Fruit fly (Drosophila melanogaster) whole organism, pupa: ENCODE data around the gene Pop2.

Source experiments
- CG10348 ChIP-seq: fragments of 200-800 bp; sonication (Bioruptor generic); IDR thresholded peaks from 2 replicates; pipeline ENCODE4 v1.3.6; 2022; ENCODE audit warnings: missing biosample characterization, missing genetic modification characterization
- CG12605 ChIP-seq: fragments of 200-800 bp; sonication (Bioruptor generic); IDR thresholded peaks from 2 replicates; pipeline ENCODE4 v1.3.6; 2022; ENCODE audit warnings: missing biosample characterization, missing genetic modification characterization
- CG14655 ChIP-seq: fragments of 200-800 bp; sonication (Bioruptor generic); optimal IDR thresholded peaks from 3 replicates; lab custom pipeline; 2017; ENCODE audit warnings: mild to moderate bottlenecking, missing biosample characterization, missing genetic modification reagents, missing genetic modification characterization
- CG32121 ChIP-seq: fragments of 200-800 bp; sonication (Bioruptor generic); IDR thresholded peaks from 2 replicates; pipeline ENCODE4 v1.3.6; 2022; ENCODE audit warnings: missing biosample characterization, missing genetic modification characterization
- CG4496 ChIP-seq: fragments of 200-800 bp; sonication (Bioruptor generic); IDR thresholded peaks from 3 replicates; pipeline ENCODE4 v1.3.6; 2022; ENCODE audit warnings: missing biosample characterization, missing genetic modification characterization
- Pif1A ChIP-seq: fragments of 200-800 bp; sonication (Bioruptor generic); optimal IDR thresholded peaks from 3 replicates; lab custom pipeline; 2016; ENCODE audit warnings: missing biosample characterization, missing genetic modification characterization
- gl ChIP-seq: fragments of 200-800 bp; sonication (Bioruptor generic); optimal IDR thresholded peaks from 2 replicates; lab custom pipeline; 2018; ENCODE audit warnings: missing biosample characterization, mild to moderate bottlenecking, missing genetic modification characterization

dm6 chr3L:12014272-12014671, 11.6 kb upstream of the Pop2 start:
- peak; percentile 59 for TF ChIP-seq gl
- no peak for TF ChIP-seq CG10348
- no peak for TF ChIP-seq CG14655 (GFP tag; lab: Kevin White, UChicago)
- TF ChIP-seq CG32121 (GFP tag; lab: Robert Waterston, UW), result no peak
- TF ChIP-seq Pif1A (GFP tag; lab: Kevin White, UChicago), result no peak
- TF ChIP-seq CG4496, result no peak
- no peak for TF ChIP-seq CG12605
